Worm (Caenorhabditis elegans) whole organism, young adult: ENCODE data around the gene abcf-3.
"Not testable (repeated sequence)": the region's sequence is repeated elsewhere in the genome, so short reads cannot be mapped to it uniquely, and the experiment has no call there.

Experiments used
- B0035.1 ChIP-seq: sonication (generic microtip); optimal IDR thresholded peaks from 2 replicates; lab custom pipeline; 2016; ENCODE audit warnings: missing genetic modification characterization, mild to moderate bottlenecking, missing compliant biosample characterization, missing genotype, missing genetic modification reagents
- B0336.3 ChIP-seq: fragments of 200-800 bp; sonication (Bioruptor generic); IDR thresholded peaks from 2 replicates; pipeline ENCODE4 v1.3.6; 2022; ENCODE audit warnings: missing genetic modification characterization, missing compliant biosample characterization
- D2030.7 ChIP-seq: fragments of 200-800 bp; sonication (Bioruptor generic); IDR thresholded peaks from 2 replicates; pipeline ENCODE4 v1.3.6; 2022; ENCODE audit warnings: missing genetic modification reagents, missing genetic modification characterization, missing compliant biosample characterization
- F10E7.11 ChIP-seq: sonication (generic microtip); optimal IDR thresholded peaks from 2 replicates; lab custom pipeline; 2017; ENCODE audit warnings: mild to moderate bottlenecking, missing genetic modification characterization, moderate library complexity, missing compliant biosample characterization
- F23B12.7 ChIP-seq: sonication (generic microtip); optimal IDR thresholded peaks from 2 replicates; lab custom pipeline; 2017; ENCODE audit warnings: missing genetic modification characterization, mild to moderate bottlenecking, missing compliant biosample characterization, antibody characterized with exemption, moderate library complexity; ENCODE audit not compliant: insufficient read depth
- F33H1.4 ChIP-seq: fragments of 200-800 bp; sonication (Bioruptor generic); IDR thresholded peaks from 2 replicates; pipeline ENCODE4 v1.3.6; 2022; ENCODE audit warnings: missing genetic modification reagents, missing genetic modification characterization, missing compliant biosample characterization
- F57A8.1 ChIP-seq: fragments of 200-800 bp; sonication (Bioruptor generic); optimal IDR thresholded peaks from 2 replicates; lab custom pipeline; 2018; ENCODE audit warnings: mild to moderate bottlenecking, missing genetic modification characterization, moderate library complexity, missing compliant biosample characterization
- K12H6.12 ChIP-seq: fragments of 200-800 bp; sonication (Bioruptor generic); optimal IDR thresholded peaks from 2 replicates; lab custom pipeline; 2018; ENCODE audit warnings: mild to moderate bottlenecking, missing genetic modification characterization, missing compliant biosample characterization
- akir-1 ChIP-seq: fragments of 200-800 bp; sonication (Bioruptor generic); optimal IDR thresholded peaks from 2 replicates; lab custom pipeline; 2018; ENCODE audit warnings: mild to moderate bottlenecking, missing genetic modification characterization, moderate library complexity, missing compliant biosample characterization
- attf-6 ChIP-seq: fragments of 200-800 bp; sonication (Bioruptor generic); IDR thresholded peaks from 2 replicates; pipeline ENCODE4 v1.3.6; 2022; ENCODE audit warnings: missing genetic modification reagents, missing genetic modification characterization, missing compliant biosample characterization
- bed-2 ChIP-seq: fragments of 200-800 bp; sonication (Bioruptor generic); IDR thresholded peaks from 2 replicates; pipeline ENCODE4 v1.3.6; 2022; ENCODE audit warnings: missing genetic modification reagents, missing genetic modification characterization, missing compliant biosample characterization
- ccch-3 ChIP-seq: fragments of 200-800 bp; sonication (Bioruptor generic); optimal IDR thresholded peaks from 2 replicates; lab custom pipeline; 2018; ENCODE audit warnings: mild to moderate bottlenecking, missing genetic modification characterization, missing compliant biosample characterization
- cebp-1 ChIP-seq, 2 experiments: fragments of 200-800 bp in 1 of 2; sonication (Bioruptor generic) in 1 of 2; sonication (generic microtip) in 1 of 2; IDR thresholded peaks in 1 of 2; optimal IDR thresholded peaks in 1 of 2; 2 replicates each; pipeline versions ENCODE4 v1.3.6 to Lab custom; 2017 to 2022; ENCODE audit warnings: missing compliant biosample characterization in 2 of 2, missing genetic modification characterization in 2 of 2, mild to moderate bottlenecking in 1 of 2, missing genetic modification reagents in 1 of 2, moderate library complexity in 1 of 2
- cebp-2 ChIP-seq: fragments of 200-800 bp; sonication (Bioruptor generic); IDR thresholded peaks from 2 replicates; pipeline ENCODE4 v1.3.6; 2022; ENCODE audit warnings: missing genetic modification characterization, missing compliant biosample characterization
- ceh-27 ChIP-seq: fragments of 200-800 bp; sonication (Bioruptor generic); optimal IDR thresholded peaks from 2 replicates; lab custom pipeline; 2018; ENCODE audit warnings: mild to moderate bottlenecking, missing genetic modification characterization, moderate library complexity, missing compliant biosample characterization
- dox-1 ChIP-seq: fragments of 200-800 bp; sonication (Bioruptor generic); IDR thresholded peaks from 2 replicates; pipeline ENCODE4 v1.3.6; 2022; ENCODE audit warnings: missing genetic modification reagents, missing genetic modification characterization, missing compliant biosample characterization
- ets-4 ChIP-seq: fragments of 200-800 bp; sonication (Bioruptor generic); optimal IDR thresholded peaks from 2 replicates; lab custom pipeline; 2018; ENCODE audit warnings: mild to moderate bottlenecking, missing genetic modification characterization, missing compliant biosample characterization
- hrde-1 ChIP-seq: sonication (generic microtip); optimal IDR thresholded peaks from 2 replicates; lab custom pipeline; 2016; ENCODE audit warnings: missing genetic modification characterization, mild to moderate bottlenecking, missing compliant biosample characterization, moderate library complexity, missing genotype, missing genetic modification reagents, borderline replicate concordance
- lin-35 ChIP-seq, 3 experiments: fragments of 150-350 bp in 2 of 3; sonication (generic microtip) in 1 of 3; optimal IDR thresholded peaks; 2 replicates each; lab custom pipeline; 2014 to 2018; ENCODE audit warnings: missing biosample characterization in 3 of 3, missing genetic modification characterization in 3 of 3, missing genetic modification reagents in 3 of 3
- madf-8 ChIP-seq: fragments of 200-800 bp; sonication (Bioruptor generic); conservative IDR thresholded peaks from 2 replicates; pipeline ENCODE4 v1.3.6; 2022; ENCODE audit warnings: missing genetic modification reagents, missing genetic modification characterization, missing compliant biosample characterization
- mel-28 ChIP-seq: sonication (generic microtip); optimal IDR thresholded peaks from 2 replicates; lab custom pipeline; 2016; ENCODE audit warnings: borderline replicate concordance, mild to moderate bottlenecking, missing genetic modification characterization, missing compliant biosample characterization
- nfya-1 ChIP-seq: sonication (generic microtip); optimal IDR thresholded peaks from 2 replicates; lab custom pipeline; 2017; ENCODE audit warnings: antibody characterized with exemption, missing compliant biosample characterization, missing genetic modification characterization, borderline replicate concordance; ENCODE audit not compliant: insufficient read depth
- nhr-120 ChIP-seq: fragments of 200-800 bp; sonication (Bioruptor generic); IDR thresholded peaks from 2 replicates; pipeline ENCODE4 v1.3.6; 2022; ENCODE audit warnings: missing genetic modification characterization, missing compliant biosample characterization
- nhr-27 ChIP-seq: fragments of 200-800 bp; sonication (Bioruptor generic); optimal IDR thresholded peaks from 2 replicates; lab custom pipeline; 2018; ENCODE audit warnings: mild to moderate bottlenecking, missing genetic modification characterization, moderate library complexity, missing compliant biosample characterization
- nhr-80 ChIP-seq: sonication (generic microtip); optimal IDR thresholded peaks from 2 replicates; lab custom pipeline; 2016; ENCODE audit warnings: missing genetic modification characterization, missing compliant biosample characterization
- pbrm-1 ChIP-seq: fragments of 200-800 bp; sonication (Bioruptor generic); IDR thresholded peaks from 2 replicates; pipeline ENCODE4 v1.3.6; 2022; ENCODE audit warnings: missing genetic modification reagents, missing genetic modification characterization, missing compliant biosample characterization
- pha-4 ChIP-seq: fragments of 150-350 bp; sonication (generic microtip); optimal IDR thresholded peaks from 2 replicates; lab custom pipeline; 2014; ENCODE audit warnings: missing biosample characterization, missing genetic modification reagents, missing genetic modification characterization
- rpc-1 ChIP-seq, 2 experiments: fragments of 150-350 bp in 1 of 2; sonication (generic microtip) in 1 of 2; optimal IDR thresholded peaks; 2 replicates each; lab custom pipeline; 2014 to 2018; ENCODE audit warnings: missing biosample characterization in 1 of 2, missing genetic modification characterization in 1 of 2, missing genetic modification reagents in 1 of 2, missing genotype in 1 of 2
- snpc-1.1 ChIP-seq: sonication (generic microtip); optimal IDR thresholded peaks from 2 replicates; lab custom pipeline; 2017; ENCODE audit warnings: missing genetic modification characterization, mild to moderate bottlenecking, missing compliant biosample characterization, antibody characterized with exemption, moderate library complexity, missing genotype, missing genetic modification reagents; ENCODE audit not compliant: insufficient read depth
- snpc-1.3 ChIP-seq: sonication (generic microtip); optimal IDR thresholded peaks from 2 replicates; lab custom pipeline; 2017; ENCODE audit warnings: missing genetic modification characterization, mild to moderate bottlenecking, missing compliant biosample characterization, antibody characterized with exemption, moderate library complexity, missing genotype, missing genetic modification reagents; ENCODE audit not compliant: insufficient read depth
- sptf-2 ChIP-seq: fragments of 200-800 bp; sonication (Bioruptor generic); optimal IDR thresholded peaks from 2 replicates; lab custom pipeline; 2018; ENCODE audit warnings: mild to moderate bottlenecking, missing genetic modification characterization, missing compliant biosample characterization
- tbp1 ChIP-seq: fragments of 200-800 bp; sonication (Bioruptor generic); optimal IDR thresholded peaks from 2 replicates; lab custom pipeline; 2018; ENCODE audit warnings: mild to moderate bottlenecking, missing genetic modification characterization, missing compliant biosample characterization
- tbx-9 ChIP-seq: sonication (generic microtip); optimal IDR thresholded peaks from 2 replicates; lab custom pipeline; 2016; ENCODE audit warnings: borderline replicate concordance, missing genetic modification characterization, inconsistent platforms, missing compliant biosample characterization
- xnd-1 ChIP-seq: sonication (generic microtip); optimal IDR thresholded peaks from 2 replicates; lab custom pipeline; 2016; ENCODE audit warnings: missing genotype, missing genetic modification reagents, missing genetic modification characterization, missing compliant biosample characterization
- zfh-2 ChIP-seq: fragments of 200-800 bp; sonication (Bioruptor generic); conservative IDR thresholded peaks from 2 replicates; pipeline ENCODE4 v1.3.6; 2022; ENCODE audit warnings: missing genetic modification reagents, missing genetic modification characterization, missing compliant biosample characterization
- ztf-18 ChIP-seq: sonication (generic microtip); optimal IDR thresholded peaks from 2 replicates; lab custom pipeline; 2016; ENCODE audit warnings: missing genotype, mild to moderate bottlenecking, missing genetic modification characterization, missing compliant biosample characterization
- ztf-28 ChIP-seq: fragments of 200-800 bp; sonication (Bioruptor generic); IDR thresholded peaks from 2 replicates; pipeline ENCODE4 v1.3.6; 2022; ENCODE audit warnings: missing genetic modification reagents, missing genetic modification characterization, missing compliant biosample characterization

The abcf-3 gene

DNA sequence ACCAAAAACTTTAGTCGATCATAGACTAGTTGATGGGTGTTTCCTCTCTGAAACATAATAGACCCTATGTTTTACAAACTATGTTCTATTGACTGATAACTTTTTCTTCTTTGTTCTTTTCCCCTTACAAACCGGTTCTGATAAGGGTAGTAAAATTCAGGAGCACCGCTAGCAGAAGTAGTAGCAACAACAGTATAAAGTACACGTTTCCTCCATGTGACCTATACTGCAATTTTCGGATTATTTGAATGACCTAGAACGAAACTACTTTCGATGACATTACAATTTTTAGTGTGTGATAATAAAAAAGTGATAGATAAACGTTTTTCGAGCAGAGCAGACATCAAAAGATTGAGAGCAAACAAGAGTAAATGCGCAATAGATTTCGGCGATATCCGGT, 7.1 kb downstream of the abcf-3 start:
- TF ChIP-seq B0035.1 (tag; lab: Kevin White, UChicago): no peak
- TF ChIP-seq ets-4 (GFP tag; lab: Kevin White, UChicago): peak; percentile 51
- peak; percentile 83 for TF ChIP-seq nhr-80 (tag; lab: Kevin White, UChicago)

DNA sequence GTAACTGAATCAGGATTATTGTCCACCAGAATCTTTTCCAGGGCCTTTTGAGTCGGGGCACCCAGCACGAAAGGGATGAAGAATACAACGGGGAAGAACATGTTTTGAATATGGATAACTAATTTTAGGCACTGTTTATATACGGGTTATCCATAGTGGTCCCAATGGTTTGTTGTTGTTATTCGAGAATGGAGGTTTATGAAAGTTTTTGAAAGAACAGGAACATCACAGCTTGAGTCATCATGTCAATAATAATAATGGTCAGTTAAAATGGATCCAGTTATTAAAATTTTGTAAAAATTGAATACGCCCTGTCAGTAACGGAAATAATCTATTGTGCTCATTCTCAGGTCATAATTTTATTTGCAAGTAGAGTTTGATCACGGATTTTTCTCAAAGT, 9.9 kb downstream of the abcf-3 start, which contains the start of gene nas-28:
nas-28 (minus strand) TSS at position 101 of the 400 bp plus-strand sequence.
- no peak for TF ChIP-seq akir-1 (GFP tag; lab: Kevin White, UChicago)
- no peak for TF ChIP-seq bed-2 (GFP tag; lab: Robert Waterston, UW)
- TF ChIP-seq madf-8 (GFP tag; lab: Robert Waterston, UW): no peak
- no peak for TF ChIP-seq tbp1 (GFP tag; lab: Kevin White, UChicago)
- TF ChIP-seq K12H6.12: no peak
- no peak for TF ChIP-seq dox-1
- no peak for TF ChIP-seq F57A8.1
- TF ChIP-seq snpc-1.3: no peak
- TF ChIP-seq attf-6 (GFP tag; lab: Robert Waterston, UW): no peak
- TF ChIP-seq nhr-27: no peak
- TF ChIP-seq F10E7.11 (tag; lab: Kevin White, UChicago): no peak
- no peak for TF ChIP-seq ztf-18 (tag; lab: Kevin White, UChicago)
- TF ChIP-seq mel-28: no peak
- TF ChIP-seq tbx-9 (tag; lab: Kevin White, UChicago): no peak
- TF ChIP-seq D2030.7: no peak

DNA sequence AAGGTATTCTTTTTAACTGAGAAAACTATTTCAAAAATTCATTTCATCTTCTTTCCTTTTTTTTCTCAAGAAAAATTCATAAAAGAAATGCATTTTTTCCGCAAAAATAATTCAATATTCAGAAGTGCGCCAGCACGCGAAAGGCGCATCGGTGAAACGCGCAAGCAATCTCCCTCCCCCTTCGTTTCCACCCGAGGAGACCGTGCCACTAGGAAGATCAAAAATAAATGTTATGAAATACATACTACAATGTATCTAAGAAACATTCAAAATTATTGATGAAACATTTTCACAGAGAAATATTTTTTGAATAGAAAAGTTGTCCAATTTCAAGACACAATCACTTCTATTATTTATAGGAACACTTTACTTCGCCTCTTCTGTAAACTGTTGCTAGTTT, 14.8 kb downstream of the abcf-3 start:
- TF ChIP-seq cebp-1 (GFP tag; IDR thresholded peaks at IDR 0.05; lab: Robert Waterston, UW) (peak; percentile 68), ztf-18 (tag; lab: Kevin White, UChicago) (peak; percentile 76)
- not testable (repeated sequence) for TF ChIP-seq cebp-1 (tag; optimal IDR thresholded peaks at IDR 0.05; lab: Kevin White, UChicago)

DNA sequence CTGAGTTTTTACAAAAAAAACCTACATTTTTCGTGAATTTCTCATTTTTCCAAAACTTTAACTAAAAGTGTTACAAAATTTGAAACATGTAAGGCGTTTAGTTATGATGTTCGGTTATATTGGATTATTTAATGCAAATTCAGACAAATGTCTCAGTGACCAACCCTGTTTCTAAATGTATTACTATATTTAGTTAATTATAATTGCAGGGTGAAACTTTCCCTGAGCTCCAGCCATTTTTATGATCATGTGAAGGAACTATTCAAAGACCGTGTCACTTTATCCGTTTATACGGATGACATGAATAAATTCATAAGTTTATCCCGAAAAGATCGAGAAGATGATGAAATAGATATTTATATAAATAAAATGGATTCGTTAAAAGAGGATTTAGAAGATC, 17.6 kb downstream of the abcf-3 start, which contains the start of gene C23G10.5:
C23G10.5 (plus strand) TSS at position 301 of the 400 bp plus-strand sequence.
- TF ChIP-seq cebp-2 (GFP tag; lab: Robert Waterston, UW): no peak
- TF ChIP-seq hrde-1 (tag; lab: Kevin White, UChicago): no peak
- TF ChIP-seq zfh-2 (GFP tag; lab: Robert Waterston, UW): no peak
- no peak for TF ChIP-seq nfya-1 (tag; lab: Kevin White, UChicago)
- no peak for TF ChIP-seq nhr-120 (GFP tag; lab: Robert Waterston, UW)
- TF ChIP-seq xnd-1 (tag; lab: Kevin White, UChicago): no peak
- TF ChIP-seq rpc-1 (optimal IDR thresholded peaks at IDR 0.05; lab: Kevin White, UChicago): no peak
- no peak for TF ChIP-seq rpc-1 (tag; optimal IDR thresholded peaks at IDR 0.05; lab: Kevin White, UChicago)
- TF ChIP-seq sptf-2: no peak
- no peak for TF ChIP-seq ets-4 (GFP tag; lab: Kevin White, UChicago)
- no peak for TF ChIP-seq lin-35 (GFP tag; optimal IDR thresholded peaks at IDR 0.05; lab: Kevin White, UChicago)
- no peak for TF ChIP-seq pbrm-1
- TF ChIP-seq ztf-28 (GFP tag; lab: Robert Waterston, UW): no peak
- TF ChIP-seq pha-4 (tag; lab: Kevin White, UChicago): no peak
- no peak for TF ChIP-seq ccch-3 (GFP tag; lab: Kevin White, UChicago)
- TF ChIP-seq F33H1.4 (GFP tag; lab: Robert Waterston, UW): no peak
- no peak for TF ChIP-seq B0336.3 (GFP tag; lab: Robert Waterston, UW)
- no peak for TF ChIP-seq ceh-27 (GFP tag; lab: Kevin White, UChicago)
- TF ChIP-seq akir-1 (GFP tag; lab: Kevin White, UChicago): no peak
- TF ChIP-seq snpc-1.1: no peak
- TF ChIP-seq F23B12.7 (tag; lab: Kevin White, UChicago): no peak
